Worm (Caenorhabditis elegans): Measurements from ENCODE around the gene Y64G10A.2.

The Y64G10A.2 gene

ce11 chrIV:14196176-14196575 lies 48.1 kb downstream of the Y64G10A.2 start, which contains the start of gene F02H6.2:
Gene F02H6.2, plus strand, starts transcription at chrIV:14196476.
- TF ChIP-seq nhr-10 (tag; optimal IDR thresholded peaks at IDR 0.05): no peak
- no peak for TF ChIP-seq dmd-4 (tag; optimal IDR thresholded peaks at IDR 0.05)
- no peak for TF ChIP-seq nhr-11 (tag; optimal IDR thresholded peaks at IDR 0.05)
- no peak for TF ChIP-seq ztf-4 (tag; optimal IDR thresholded peaks at IDR 0.05)
- no peak for TF ChIP-seq snpc-4 (tag; optimal IDR thresholded peaks at IDR 0.05)
- TF ChIP-seq ceh-16 (tag; optimal IDR thresholded peaks at IDR 0.05): no peak
- TF ChIP-seq aly-2 (tag; optimal IDR thresholded peaks at IDR 0.05): no peak
- no peak for TF ChIP-seq F13H6.1 (tag; optimal IDR thresholded peaks at IDR 0.05)

- TF ChIP-seq nhr-21 (tag; optimal IDR thresholded peaks at IDR 0.05) (no peak), crh-2 (tag; optimal IDR thresholded peaks at IDR 0.05) (no peak), ama-1 (optimal IDR thresholded peaks at IDR 0.05) (no peak), unc-55 (GFP tag; optimal IDR thresholded peaks at IDR 0.05) (no peak), sma-3 (GFP tag; optimal IDR thresholded peaks at IDR 0.05) (no peak), nhr-6 (tag; optimal IDR thresholded peaks at IDR 0.05) (no peak), alr-1 (tag; optimal IDR thresholded peaks at IDR 0.05) (no peak), unc-62 (GFP tag; optimal IDR thresholded peaks at IDR 0.05) (no peak), ZK546.5 (tag; optimal IDR thresholded peaks at IDR 0.05) (no peak), nhr-237 (tag; optimal IDR thresholded peaks at IDR 0.05) (no peak)
These were observed 49.9 kb downstream of the Y64G10A.2 start for ce11 chrIV:14194317-14194716.

- TF ChIP-seq lin-39 (tag; optimal IDR thresholded peaks at IDR 0.05): no peak
- TF ChIP-seq nhr-23 (tag; optimal IDR thresholded peaks at IDR 0.05): no peak
- no peak for TF ChIP-seq R02D3.7 (tag; optimal IDR thresholded peaks at IDR 0.05)
- TF ChIP-seq peb-1 (tag; optimal IDR thresholded peaks at IDR 0.05): no peak
- TF ChIP-seq nhr-237 (tag; optimal IDR thresholded peaks at IDR 0.05): no peak
- no peak for TF ChIP-seq ceh-82 (tag; optimal IDR thresholded peaks at IDR 0.05)
- no peak for TF ChIP-seq nhr-12 (tag; optimal IDR thresholded peaks at IDR 0.05)
These were observed 51.1 kb downstream of the Y64G10A.2 start, which contains the start of gene K01G12.3 for ce11 chrIV:14193196-14193595. Gene K01G12.3, plus strand, starts transcription at chrIV:14193496.
